Fruit fly (Drosophila melanogaster) whole organism, wandering third instar larva: ENCODE results near the gene CG12078.
A peak's percentile ranks its signal among the peaks of the same experiment; 100 is the strongest.

Experiments
- CG32264 ChIP-seq: fragments of 200-800 bp; sonication (Bioruptor generic); optimal IDR thresholded peaks from 2 replicates; lab custom pipeline; 2016; ENCODE audit warnings: missing biosample characterization, missing genetic modification characterization
- CrebA ChIP-seq: fragments of 200-800 bp; sonication (Bioruptor generic); optimal IDR thresholded peaks from 2 replicates; lab custom pipeline; 2016; ENCODE audit warnings: missing biosample characterization, mild to moderate bottlenecking, missing genetic modification characterization, borderline replicate concordance
- Vsx2 ChIP-seq: fragments of 200-300, 225-300 bp; sonication (Bioruptor generic); optimal IDR thresholded peaks from 2 replicates; lab custom pipeline; 2018; ENCODE audit warnings: missing biosample characterization, missing genetic modification characterization; ENCODE audit not compliant: partially characterized antibody
- pan ChIP-seq: fragments of >200 bp; optimal IDR thresholded peaks from 2 replicates; lab custom pipeline; 2017
- psq ChIP-seq: fragments of 200-800 bp; sonication (Bioruptor generic); optimal IDR thresholded peaks from 3 replicates; lab custom pipeline; 2017; ENCODE audit warnings: missing biosample characterization, mild to moderate bottlenecking, missing genetic modification characterization, moderate library complexity

DNA sequence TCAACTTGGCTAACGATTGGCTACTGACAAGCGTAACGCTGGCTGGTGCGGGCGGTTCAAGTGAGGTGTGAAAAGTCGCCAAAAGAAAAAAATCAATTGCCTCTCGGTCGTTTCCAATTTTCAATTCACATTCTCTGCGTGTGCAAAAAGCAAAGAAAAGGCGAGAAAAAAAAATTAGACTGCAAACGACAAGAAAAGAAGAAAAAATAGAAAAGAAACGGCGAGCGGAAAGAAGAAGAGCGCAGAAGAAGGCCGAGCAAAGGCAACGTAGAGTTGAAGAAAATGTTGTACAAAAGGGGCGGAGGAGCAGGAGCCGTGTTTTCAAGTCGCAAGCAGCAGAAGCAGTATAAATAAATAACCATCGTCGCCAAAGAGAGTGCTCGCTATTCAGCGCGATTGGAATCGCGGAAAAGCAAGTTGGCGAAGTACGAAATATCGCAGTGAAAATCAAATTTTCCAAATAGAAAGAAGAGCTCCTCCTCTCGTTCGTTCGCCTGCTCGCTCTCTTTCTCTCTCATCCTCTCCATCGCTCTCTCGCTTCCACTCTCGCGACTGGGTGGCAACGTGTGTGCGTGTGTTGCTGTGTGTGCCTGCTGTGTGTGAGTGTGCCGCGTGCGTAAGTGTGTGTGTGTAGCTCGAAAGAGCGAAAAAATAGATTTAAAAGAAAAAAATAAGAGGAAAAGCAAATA lies 18.2 kb downstream of the CG12078 start:
- TF ChIP-seq CrebA (GFP tag; lab: Kevin White, UChicago) (no peak), pan (lab: Kevin White, UChicago) (no peak), CG32264 (no peak), Vsx2 (GFP tag; lab: Kevin White, UChicago) (no peak), psq (GFP tag; lab: Kevin White, UChicago) (peak; percentile 66)
